Worm (Caenorhabditis elegans): ENCODE results near the gene F38E11.6.

F38E11.6 gene

ce11 chrIV:9438753-9439152, 28.6 kb downstream of the F38E11.6 start:
- TF ChIP-seq ceh-14 (tag; optimal IDR thresholded peaks at IDR 0.05) (no peak), ceh-22 (tag; optimal IDR thresholded peaks at IDR 0.05) (no peak), ceh-6 (GFP tag; optimal IDR thresholded peaks at IDR 0.05) (no peak), ceh-9 (tag; optimal IDR thresholded peaks at IDR 0.05) (no peak), pqm-1 (tag; optimal IDR thresholded peaks at IDR 0.05) (no peak), fkh-6 (tag; optimal IDR thresholded peaks at IDR 0.05) (no peak), ceh-2 (tag; optimal IDR thresholded peaks at IDR 0.05) (no peak), fax-1 (tag; optimal IDR thresholded peaks at IDR 0.05) (no peak), sox-2 (GFP tag; IDR thresholded peaks at IDR 0.05) (no peak), lin-11 (tag; optimal IDR thresholded peaks at IDR 0.05) (no peak)

- TF ChIP-seq tbx-2 (tag; optimal IDR thresholded peaks at IDR 0.05) (no peak), hlh-6 (tag; optimal IDR thresholded peaks at IDR 0.05) (no peak), pax-1 (tag; optimal IDR thresholded peaks at IDR 0.05) (no peak), ceh-18 (tag; optimal IDR thresholded peaks at IDR 0.05) (no peak), ttx-3 (tag; optimal IDR thresholded peaks at IDR 0.05) (no peak)
Observed at ce11 chrIV:9432327-9432726, 35.0 kb downstream of the F38E11.6 start.

ce11 chrIV:9427959-9428358, 39.4 kb downstream of the F38E11.6 start, which contains the start of gene F59B8.1:
Gene F59B8.1 (plus strand): TSS chrIV:9428259.
- TF ChIP-seq pha-2 (tag; optimal IDR thresholded peaks at IDR 0.05) (no peak), pha-4 (tag; optimal IDR thresholded peaks at IDR 0.05) (no peak), ceh-24 (tag; optimal IDR thresholded peaks at IDR 0.05) (no peak), sox-4 (tag; optimal IDR thresholded peaks at IDR 0.05) (no peak), syd-9 (tag; optimal IDR thresholded peaks at IDR 0.05) (no peak), elt-4 (tag; optimal IDR thresholded peaks at IDR 0.05) (no peak), nhr-11 (tag; optimal IDR thresholded peaks at IDR 0.05) (no peak), hlh-8 (tag; optimal IDR thresholded peaks at IDR 0.05) (no peak), ceh-45 (GFP tag; IDR thresholded peaks at IDR 0.05) (no peak), fkh-6 (tag; optimal IDR thresholded peaks at IDR 0.05) (no peak), C08G9.2 (tag; optimal IDR thresholded peaks at IDR 0.05) (no peak), ceh-18 (tag; optimal IDR thresholded peaks at IDR 0.05) (no peak), sdc-2 (tag; optimal IDR thresholded peaks at IDR 0.05) (no peak), unc-3 (GFP tag; conservative IDR thresholded peaks at IDR 0.05) (no peak), unc-3 (tag; optimal IDR thresholded peaks at IDR 0.05) (no peak), unc-42 (tag; optimal IDR thresholded peaks at IDR 0.05) (no peak), zip-5 (tag; optimal IDR thresholded peaks at IDR 0.05) (no peak), ceh-19 (GFP tag; optimal IDR thresholded peaks at IDR 0.05) (no peak), pag-3 (tag; optimal IDR thresholded peaks at IDR 0.05; ENCODE audit: borderline replicate concordance) (no peak)

ce11 chrIV:9423095-9423494, 44.2 kb downstream of the F38E11.6 start, which contains the start of gene srxa-2:
Gene srxa-2 (plus strand): TSS chrIV:9423395.
- TF ChIP-seq pros-1 (tag; optimal IDR thresholded peaks at IDR 0.05) (no peak), ama-1 (optimal IDR thresholded peaks at IDR 0.05) (no peak), F13H6.1 (tag; optimal IDR thresholded peaks at IDR 0.05) (no peak), hlh-13 (GFP tag; optimal IDR thresholded peaks at IDR 0.05) (no peak), ceh-31 (tag; optimal IDR thresholded peaks at IDR 0.05) (no peak), unc-86 (tag; optimal IDR thresholded peaks at IDR 0.05) (no peak), ceh-34 (tag; optimal IDR thresholded peaks at IDR 0.05) (no peak), nhr-232 (tag; optimal IDR thresholded peaks at IDR 0.05) (no peak), ceh-30 (tag; optimal IDR thresholded peaks at IDR 0.05) (no peak), elt-2 (tag; optimal IDR thresholded peaks at IDR 0.05) (no peak)

Data from whole organism, late embryonic.